Fruit fly (Drosophila melanogaster) whole organism, wandering third instar larva: ENCODE measurements around the gene Eip63F-1.

Experiments used
- CrebA ChIP-seq: fragments of 200-800 bp; sonication (Bioruptor generic); optimal IDR thresholded peaks from 2 replicates; lab custom pipeline; 2016; ENCODE audit warnings: missing biosample characterization, mild to moderate bottlenecking, missing genetic modification characterization, borderline replicate concordance
- Dfd ChIP-seq: fragments of >200 bp; optimal IDR thresholded peaks from 2 replicates; lab custom pipeline; 2017; ENCODE audit warnings: missing biosample characterization, missing genetic modification characterization
- GATAd ChIP-seq: sonication (Bioruptor generic); optimal IDR thresholded peaks from 2 replicates; lab custom pipeline; 2016; ENCODE audit warnings: missing biosample characterization, missing genetic modification characterization
- Hr78 ChIP-seq: fragments of >200 bp; optimal IDR thresholded peaks from 2 replicates; lab custom pipeline; 2017; ENCODE audit warnings: missing biosample characterization, missing genetic modification characterization
- Jra ChIP-seq: sonication (Bioruptor generic); optimal IDR thresholded peaks from 2 replicates; lab custom pipeline; 2016; ENCODE audit warnings: missing biosample characterization, missing genetic modification characterization
- OdsH ChIP-seq: fragments of 200-800 bp; sonication (Bioruptor generic); optimal IDR thresholded peaks from 2 replicates; lab custom pipeline; 2016; ENCODE audit warnings: missing biosample characterization, mild to moderate bottlenecking, missing genetic modification characterization
- Sp1 ChIP-seq: fragments of 200-800 bp; sonication (Bioruptor generic); optimal IDR thresholded peaks from 3 replicates; lab custom pipeline; 2019; ENCODE audit warnings: missing biosample characterization, mild to moderate bottlenecking, missing genetic modification characterization, moderate library complexity
- brk ChIP-seq: fragments of 200-800 bp; sonication (Bioruptor generic); optimal IDR thresholded peaks from 2 replicates; lab custom pipeline; 2016; ENCODE audit warnings: missing biosample characterization, mild to moderate bottlenecking, missing genetic modification characterization
- dl ChIP-seq, 2 experiments: fragments of 175-275, 200-275 bp in 1 of 2; fragments of 200-275 bp in 1 of 2; sonication (Bioruptor generic); optimal IDR thresholded peaks; lab custom pipeline; 2018; ENCODE audit warnings: mild to moderate bottlenecking in 2 of 2, missing biosample characterization in 2 of 2, missing genetic modification characterization in 2 of 2, moderate library complexity in 2 of 2; ENCODE audit not compliant: partially characterized antibody in 2 of 2, insufficient read depth in 1 of 2
- dsf ChIP-seq: sonication (Bioruptor generic); optimal IDR thresholded peaks from 2 replicates; lab custom pipeline; 2016; ENCODE audit warnings: missing biosample characterization, missing genetic modification characterization, borderline replicate concordance
- foxo ChIP-seq, 2 experiments: fragments of 200-800 bp; sonication (Bioruptor generic); optimal IDR thresholded peaks; 2 replicates in 1 of 2; 3 replicates in 1 of 2; lab custom pipeline; 2016 to 2017; ENCODE audit warnings: missing biosample characterization in 2 of 2, missing genetic modification characterization in 2 of 2
- fru ChIP-seq: fragments of 200-800 bp; sonication (Bioruptor generic); optimal IDR thresholded peaks from 3 replicates; lab custom pipeline; 2016; ENCODE audit warnings: missing biosample characterization, mild to moderate bottlenecking, missing genetic modification characterization
- h ChIP-seq: fragments of 200-800 bp; sonication (Bioruptor generic); optimal IDR thresholded peaks from 3 replicates; lab custom pipeline; 2016; ENCODE audit warnings: missing biosample characterization, mild to moderate bottlenecking, missing genetic modification characterization
- jim ChIP-seq: fragments of 175-275, 200-325 bp; sonication (Bioruptor generic); optimal IDR thresholded peaks from 2 replicates; lab custom pipeline; 2016; ENCODE audit warnings: missing biosample characterization, mild to moderate bottlenecking, missing genetic modification characterization
- pan ChIP-seq: fragments of >200 bp; optimal IDR thresholded peaks from 2 replicates; lab custom pipeline; 2017
- psq ChIP-seq: fragments of 200-800 bp; sonication (Bioruptor generic); optimal IDR thresholded peaks from 3 replicates; lab custom pipeline; 2017; ENCODE audit warnings: missing biosample characterization, mild to moderate bottlenecking, missing genetic modification characterization, moderate library complexity
- rgr ChIP-seq: fragments of 200-800 bp; sonication (Bioruptor generic); optimal IDR thresholded peaks from 3 replicates; lab custom pipeline; 2016; ENCODE audit warnings: missing biosample characterization, mild to moderate bottlenecking, missing genetic modification characterization
- sv ChIP-seq: fragments of 200-800 bp; sonication (Bioruptor generic); optimal IDR thresholded peaks from 3 replicates; lab custom pipeline; 2016; ENCODE audit warnings: missing biosample characterization, missing genetic modification characterization
- tai ChIP-seq: sonication (Bioruptor generic); optimal IDR thresholded peaks from 2 replicates; lab custom pipeline; 2016; ENCODE audit warnings: missing biosample characterization, missing genetic modification characterization

Gene Eip63F-1

DNA sequence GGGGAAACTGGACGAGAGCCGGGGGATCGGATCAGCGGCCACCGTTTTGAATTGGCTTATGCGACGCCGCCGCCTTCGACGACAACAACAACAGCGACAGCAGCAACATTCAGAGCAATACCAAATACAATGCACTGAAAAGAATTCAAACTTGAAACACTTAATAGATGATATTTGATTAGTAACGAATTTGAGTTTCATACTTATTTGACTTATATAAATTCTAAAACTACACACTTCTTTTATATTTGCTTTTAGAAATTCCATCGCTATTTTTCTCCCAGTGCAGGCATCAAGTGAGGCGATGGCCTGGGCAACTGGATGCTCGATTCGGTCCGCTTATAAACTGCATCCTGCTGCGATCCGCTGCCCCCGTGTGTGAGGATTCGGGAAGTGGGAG, 67.4 kb downstream of the Eip63F-1 start (continued):
- TF ChIP-seq psq (GFP tag; lab: Kevin White, UChicago): peak; percentile 67

DNA sequence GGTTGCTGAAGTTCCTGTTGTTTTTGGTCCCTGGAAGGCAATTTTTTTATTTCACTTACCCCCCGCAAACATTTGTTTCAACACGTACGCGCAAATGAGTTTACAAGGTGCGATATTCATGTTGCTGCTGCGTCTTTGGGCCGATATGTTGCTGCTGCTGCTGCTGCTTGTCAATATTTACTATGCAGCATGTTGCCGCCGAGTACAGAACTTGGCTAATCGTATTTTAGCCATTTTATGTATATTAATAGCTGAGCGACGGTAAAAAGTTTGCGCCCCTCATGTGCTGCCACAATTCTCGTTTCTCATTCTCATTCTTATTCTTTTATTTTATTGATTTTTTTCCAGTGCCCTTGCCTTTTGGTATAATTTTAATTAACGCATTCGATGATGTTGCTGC, 69.0 kb downstream of the Eip63F-1 start:
- TF ChIP-seq brk (GFP tag; lab: Kevin White, UChicago) (no peak), OdsH (GFP tag; lab: Kevin White, UChicago) (no peak), pan (lab: Kevin White, UChicago) (no peak), GATAd (no peak), CrebA (GFP tag; lab: Kevin White, UChicago) (no peak), jim (GFP tag; lab: Kevin White, UChicago) (no peak), dsf (no peak), dl (GFP tag; optimal IDR thresholded peaks at IDR 0.05; lab: Kevin White, UChicago; ENCODE audit: insufficient read depth in 1 of 2, partially characterized antibody in 2 of 2) (no peak), Sp1 (GFP tag; lab: Kevin White, UChicago) (no peak)

DNA sequence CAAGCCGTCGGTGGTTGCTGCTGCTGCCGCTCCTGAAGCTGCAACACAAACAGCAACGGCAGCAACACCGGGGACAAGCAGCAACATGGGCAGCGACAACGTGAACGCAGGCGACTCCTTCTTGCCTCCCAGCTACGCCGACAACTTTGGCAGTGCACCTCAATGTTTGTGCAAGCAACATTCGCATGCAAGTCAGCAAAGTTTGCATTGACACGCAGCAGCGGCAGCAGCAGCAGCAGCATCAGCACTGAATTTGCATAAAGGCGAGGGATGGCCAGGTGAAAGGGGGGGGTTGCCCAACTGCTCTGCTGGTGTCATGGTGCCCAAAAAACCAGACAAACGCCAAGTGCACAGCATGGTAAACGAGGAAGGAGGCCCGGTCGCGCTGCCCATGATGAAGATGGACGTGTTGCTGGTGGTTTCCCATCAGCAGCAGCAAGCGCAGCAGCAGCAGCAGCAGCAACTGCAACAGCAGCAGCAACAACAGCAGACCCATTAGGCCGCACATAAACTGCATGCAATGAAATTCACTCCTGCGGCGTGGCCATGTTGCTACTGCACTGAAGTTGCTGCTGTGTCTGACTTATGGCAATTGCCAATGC, 70.0 kb downstream of the Eip63F-1 start:
- TF ChIP-seq Dfd: peak; percentile 84
- TF ChIP-seq Sp1 (GFP tag; lab: Kevin White, UChicago): no peak

DNA sequence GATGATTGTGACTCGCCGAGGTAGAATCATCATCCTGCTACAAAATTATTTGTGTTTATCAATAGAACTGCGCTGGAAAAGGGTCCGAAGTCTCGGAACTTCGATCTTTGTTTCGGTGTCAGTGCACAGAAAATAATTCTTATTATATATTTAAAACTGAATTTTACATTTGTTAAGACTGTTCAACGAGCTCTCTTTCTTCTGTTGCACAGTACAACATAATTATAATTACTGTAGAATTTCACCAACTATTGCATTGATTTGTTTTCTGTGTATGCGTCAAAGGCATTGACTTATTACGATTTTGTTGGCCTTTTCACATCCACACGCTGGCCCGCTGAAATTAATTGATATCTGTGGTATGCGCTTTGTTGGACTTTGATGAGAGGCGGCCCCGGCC, 72.0 kb downstream of the Eip63F-1 start:
- TF ChIP-seq h (GFP tag; lab: Kevin White, UChicago) (peak; percentile 26), dl (GFP tag; optimal IDR thresholded peaks at IDR 0.05; lab: Kevin White, UChicago; ENCODE audit: insufficient read depth in 1 of 2, partially characterized antibody in 2 of 2) (no peak), brk (GFP tag; lab: Kevin White, UChicago) (no peak), rgr (GFP tag; lab: Kevin White, UChicago) (peak; percentile 10), foxo (GFP tag; optimal IDR thresholded peaks at IDR 0.05; lab: Kevin White, UChicago) (peak in 1 of 2 experiments; percentile 3), Hr78 (GFP tag; lab: Kevin White, UChicago) (no peak), fru (peak; percentile 28), Dfd (no peak), Jra (GFP tag; lab: Kevin White, UChicago) (no peak)

DNA sequence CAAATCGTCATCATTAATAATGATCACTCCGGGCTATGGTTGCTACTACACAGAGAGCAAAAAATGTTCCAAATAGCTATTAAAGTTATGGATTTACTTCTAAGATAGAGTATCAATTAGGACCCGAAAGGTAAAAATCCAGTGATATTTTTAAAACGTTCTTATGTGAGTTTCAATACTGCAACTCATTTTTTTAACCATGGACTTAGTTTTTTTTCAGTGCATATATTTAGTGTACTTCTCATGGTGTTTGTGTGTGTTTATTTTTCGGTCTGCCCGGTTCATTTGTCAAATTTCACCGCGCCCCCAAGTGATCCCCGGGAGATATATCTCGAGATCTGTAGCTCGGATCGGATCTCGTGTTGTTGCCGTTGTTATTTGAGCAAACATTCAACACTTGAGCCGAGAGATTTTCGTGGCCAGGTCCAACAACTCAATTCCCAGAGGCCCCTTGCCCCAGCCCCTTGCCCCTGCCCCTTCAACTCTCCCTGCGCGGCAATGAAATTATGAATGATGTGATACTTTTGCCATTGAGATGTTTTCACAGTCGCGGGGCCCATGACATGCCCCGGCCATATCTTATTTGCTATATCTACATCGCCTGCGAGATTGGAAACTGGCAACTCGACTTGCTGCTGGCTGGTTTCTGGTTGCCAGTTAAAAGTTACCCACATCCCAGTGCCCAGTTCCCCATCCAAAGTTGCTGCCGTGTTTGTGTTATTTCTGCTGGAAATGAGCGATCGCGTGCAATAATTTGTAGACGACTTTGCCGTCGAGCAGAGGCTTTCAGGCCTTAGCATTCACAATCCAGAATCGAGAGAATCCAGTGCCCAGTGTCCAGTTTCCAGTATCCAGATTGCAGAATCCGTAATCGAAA, 72.7 kb downstream of the Eip63F-1 start:
- no peak for TF ChIP-seq Hr78 (GFP tag; lab: Kevin White, UChicago)
- TF ChIP-seq tai: no peak
- peak; percentile 45 for TF ChIP-seq sv (GFP tag; lab: Kevin White, UChicago)
- peak; percentile 41 for TF ChIP-seq rgr (GFP tag; lab: Kevin White, UChicago)
- peak; percentile 7 for TF ChIP-seq OdsH (GFP tag; lab: Kevin White, UChicago)
